Fruit fly (Drosophila melanogaster) whole organism, adult: ENCODE data around the gene CG2652.

Experiments used
- CG11617 ChIP-seq: fragments of 200-800 bp; sonication (Bioruptor generic); optimal IDR thresholded peaks from 2 replicates; lab custom pipeline; 2017; ENCODE audit warnings: mild to moderate bottlenecking, missing biosample characterization, missing genetic modification reagents, missing genetic modification characterization
- CG12768 ChIP-seq: fragments of 200-800 bp; sonication (Bioruptor generic); optimal IDR thresholded peaks from 2 replicates; lab custom pipeline; 2017; ENCODE audit warnings: missing biosample characterization, missing genetic modification characterization, mild to moderate bottlenecking, moderate library complexity, missing genetic modification reagents
- CG14711 ChIP-seq: fragments of 200-800 bp; sonication (Bioruptor generic); optimal IDR thresholded peaks from 2 replicates; lab custom pipeline; 2018; ENCODE audit warnings: missing biosample characterization, mild to moderate bottlenecking, missing genetic modification characterization, moderate library complexity
- CG1620 ChIP-seq: fragments of 200-800 bp; sonication (Bioruptor generic); optimal IDR thresholded peaks from 2 replicates; lab custom pipeline; 2016; ENCODE audit warnings: missing biosample characterization, missing genetic modification characterization
- CG33017 ChIP-seq: fragments of 200-800 bp; sonication (Bioruptor generic); optimal IDR thresholded peaks from 2 replicates; lab custom pipeline; 2018; ENCODE audit warnings: missing biosample characterization, mild to moderate bottlenecking, missing genetic modification characterization, moderate library complexity
- CG5204 ChIP-seq: fragments of 200-800 bp; sonication (Bioruptor generic); optimal IDR thresholded peaks from 2 replicates; lab custom pipeline; 2016; ENCODE audit warnings: missing biosample characterization, missing genetic modification characterization
- CG7045 ChIP-seq: fragments of 200-800 bp; sonication (Bioruptor generic); optimal IDR thresholded peaks from 2 replicates; lab custom pipeline; 2017; ENCODE audit warnings: missing biosample characterization, mild to moderate bottlenecking, missing genetic modification characterization
- CG7101 ChIP-seq: fragments of 200-800 bp; sonication (Bioruptor generic); optimal IDR thresholded peaks from 2 replicates; lab custom pipeline; 2018; ENCODE audit warnings: missing biosample characterization, mild to moderate bottlenecking, missing genetic modification characterization, moderate library complexity
- Clk ChIP-seq: fragments of 200-800 bp; sonication (Bioruptor generic); optimal IDR thresholded peaks from 2 replicates; lab custom pipeline; 2017; ENCODE audit warnings: missing biosample characterization, missing genetic modification characterization
- Crg-1 ChIP-seq: fragments of 200-800 bp; sonication (Bioruptor generic); optimal IDR thresholded peaks from 2 replicates; lab custom pipeline; 2016; ENCODE audit warnings: missing biosample characterization, missing genetic modification characterization
- Hr96 ChIP-seq: fragments of 200-800 bp; sonication (Bioruptor generic); optimal IDR thresholded peaks from 2 replicates; lab custom pipeline; 2016; ENCODE audit warnings: missing biosample characterization, missing genetic modification characterization
- Mnt ChIP-seq: fragments of 200-800 bp; sonication (Bioruptor generic); optimal IDR thresholded peaks from 2 replicates; lab custom pipeline; 2016; ENCODE audit warnings: missing biosample characterization, mild to moderate bottlenecking, missing genetic modification characterization
- bab1 ChIP-seq: fragments of 200-800 bp; sonication (Bioruptor generic); optimal IDR thresholded peaks from 3 replicates; lab custom pipeline; 2019; ENCODE audit warnings: missing biosample characterization, mild to moderate bottlenecking, missing genetic modification characterization, moderate library complexity
- cic ChIP-seq: fragments of 200-800 bp; sonication (Bioruptor generic); optimal IDR thresholded peaks from 2 replicates; lab custom pipeline; 2017; ENCODE audit warnings: missing biosample characterization, mild to moderate bottlenecking, missing genetic modification characterization, moderate library complexity
- cnc ChIP-seq, 2 experiments: fragments of >200 bp; optimal IDR thresholded peaks; 2 replicates each; lab custom pipeline; 2017
- kay ChIP-seq: fragments of 200-800 bp; sonication (Bioruptor generic); peaks from one replicate; lab custom pipeline; 2016; ENCODE audit warnings: missing biosample characterization, missing genetic modification characterization, borderline replicate concordance
- ovo ChIP-seq: fragments of 200-800 bp; sonication (Bioruptor generic); optimal IDR thresholded peaks from 2 replicates; lab custom pipeline; 2016; ENCODE audit warnings: missing biosample characterization, missing genetic modification characterization
- pad ChIP-seq: fragments of 200-800 bp; sonication (Bioruptor generic); optimal IDR thresholded peaks from 3 replicates; lab custom pipeline; 2017; ENCODE audit warnings: missing biosample characterization, missing genetic modification characterization, mild to moderate bottlenecking, moderate library complexity, missing genetic modification reagents
- tj ChIP-seq: fragments of 200-800 bp; sonication (Bioruptor generic); optimal IDR thresholded peaks from 3 replicates; lab custom pipeline; 2017; ENCODE audit warnings: missing biosample characterization, mild to moderate bottlenecking, missing genetic modification characterization, moderate library complexity
- toe ChIP-seq: fragments of 200-800 bp; sonication (Bioruptor generic); optimal IDR thresholded peaks from 2 replicates; lab custom pipeline; 2016; ENCODE audit warnings: missing biosample characterization, missing genetic modification characterization

The CG2652 gene

dm6 chrX:2698064-2698894 is 15.5 kb upstream of the CG2652 start, which contains the start of the genes Spg7 and Lint-O:
Gene Spg7, minus strand, starts transcription at chrX:2698211.
Gene Lint-O, plus strand, starts transcription at chrX:2698701.
- TF ChIP-seq tj (GFP tag; lab: Kevin White, UChicago) (peak; percentile 46), CG12768 (GFP tag; lab: Kevin White, UChicago) (no peak)

- no peak for TF ChIP-seq tj (GFP tag; lab: Kevin White, UChicago)
- no peak for TF ChIP-seq Mnt (GFP tag; lab: Kevin White, UChicago)
- TF ChIP-seq CG7045 (GFP tag; lab: Kevin White, UChicago): no peak
- no peak for TF ChIP-seq toe (GFP tag; lab: Kevin White, UChicago)
- TF ChIP-seq Clk (GFP tag; lab: Kevin White, UChicago): no peak
- no peak for TF ChIP-seq CG14711
- no peak for TF ChIP-seq CG5204 (GFP tag; lab: Kevin White, UChicago)
- TF ChIP-seq CG11617 (GFP tag; lab: Kevin White, UChicago): no peak
- no peak for TF ChIP-seq Hr96 (GFP tag; lab: Kevin White, UChicago)
- TF ChIP-seq ovo (GFP tag; lab: Kevin White, UChicago): no peak
- no peak for TF ChIP-seq cic (GFP tag; lab: Kevin White, UChicago)
- no peak for TF ChIP-seq CG33017 (tag; lab: Kevin White, UChicago)
- TF ChIP-seq cnc (optimal IDR thresholded peaks at IDR 0.05; lab: Kevin White, UChicago): no peak
- no peak for TF ChIP-seq CG1620 (GFP tag; lab: Kevin White, UChicago)
- no peak for TF ChIP-seq CG7101 (tag; lab: Kevin White, UChicago)
- no peak for TF ChIP-seq bab1 (GFP tag; lab: Kevin White, UChicago)
- no peak for TF ChIP-seq Crg-1
- TF ChIP-seq CG12768 (GFP tag; lab: Kevin White, UChicago): no peak
These were observed 11.1 kb upstream of the CG2652 start, which contains the start of gene dyw for dm6 chrX:2693786-2694185. Gene dyw, minus strand, starts transcription at chrX:2693886.

dm6 chrX:2690376-2690775 is 7.6 kb upstream of the CG2652 start:
- TF ChIP-seq kay (no peak), CG14711 (no peak), Crg-1 (no peak), CG12768 (GFP tag; lab: Kevin White, UChicago) (no peak), bab1 (GFP tag; lab: Kevin White, UChicago) (no peak), CG7101 (tag; lab: Kevin White, UChicago) (no peak), Clk (GFP tag; lab: Kevin White, UChicago) (no peak), cnc (optimal IDR thresholded peaks at IDR 0.05; lab: Kevin White, UChicago) (no peak), CG1620 (GFP tag; lab: Kevin White, UChicago) (no peak), ovo (GFP tag; lab: Kevin White, UChicago) (no peak), cic (GFP tag; lab: Kevin White, UChicago) (no peak), Hr96 (GFP tag; lab: Kevin White, UChicago) (no peak)

DNA sequence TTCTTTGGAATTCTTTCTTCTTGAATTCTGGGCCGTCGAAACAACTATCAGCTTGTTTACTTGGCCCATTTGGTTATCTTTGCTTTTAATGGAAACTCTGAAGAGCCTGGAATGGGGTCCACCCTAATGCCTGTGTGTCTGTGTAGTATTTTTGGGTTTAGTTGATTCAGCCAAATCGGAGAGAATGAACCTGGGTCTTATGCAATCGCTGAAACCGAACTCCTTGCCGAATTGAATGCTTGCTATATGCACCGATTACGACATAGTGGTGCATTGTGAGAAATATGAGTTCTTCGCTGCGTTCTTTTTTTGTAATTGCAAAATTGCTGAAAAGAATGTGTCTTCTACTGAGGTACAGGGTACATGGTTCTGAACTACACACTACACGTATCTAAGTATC is 4.2 kb upstream of the CG2652 start:
- no peak for TF ChIP-seq toe (GFP tag; lab: Kevin White, UChicago)
- TF ChIP-seq CG14711: no peak
- no peak for TF ChIP-seq bab1 (GFP tag; lab: Kevin White, UChicago)
- TF ChIP-seq CG5204 (GFP tag; lab: Kevin White, UChicago): no peak
- peak; percentile 96 for TF ChIP-seq tj (GFP tag; lab: Kevin White, UChicago)
- TF ChIP-seq ovo (GFP tag; lab: Kevin White, UChicago): no peak
- peak; percentile 29 for TF ChIP-seq CG7101 (tag; lab: Kevin White, UChicago)
- TF ChIP-seq kay: no peak
- TF ChIP-seq pad (GFP tag; lab: Kevin White, UChicago): no peak
- TF ChIP-seq Crg-1: no peak
- no peak for TF ChIP-seq Hr96 (GFP tag; lab: Kevin White, UChicago)
- TF ChIP-seq CG11617 (GFP tag; lab: Kevin White, UChicago): no peak
- no peak for TF ChIP-seq CG7045 (GFP tag; lab: Kevin White, UChicago)
- TF ChIP-seq Mnt (GFP tag; lab: Kevin White, UChicago): no peak
- TF ChIP-seq Clk (GFP tag; lab: Kevin White, UChicago): no peak

dm6 chrX:2685580-2685979 is 2.8 kb upstream of the CG2652 start, which contains the start of gene per:
Gene per, plus strand, starts transcription at chrX:2685580.
- TF ChIP-seq tj (GFP tag; lab: Kevin White, UChicago) (peak; percentile 30), cnc (optimal IDR thresholded peaks at IDR 0.05; lab: Kevin White, UChicago) (no peak), ovo (GFP tag; lab: Kevin White, UChicago) (peak; percentile 61), bab1 (GFP tag; lab: Kevin White, UChicago) (no peak), cic (GFP tag; lab: Kevin White, UChicago) (no peak), CG7101 (tag; lab: Kevin White, UChicago) (no peak), Mnt (GFP tag; lab: Kevin White, UChicago) (peak; percentile 58), Clk (GFP tag; lab: Kevin White, UChicago) (no peak), CG14711 (no peak)

DNA sequence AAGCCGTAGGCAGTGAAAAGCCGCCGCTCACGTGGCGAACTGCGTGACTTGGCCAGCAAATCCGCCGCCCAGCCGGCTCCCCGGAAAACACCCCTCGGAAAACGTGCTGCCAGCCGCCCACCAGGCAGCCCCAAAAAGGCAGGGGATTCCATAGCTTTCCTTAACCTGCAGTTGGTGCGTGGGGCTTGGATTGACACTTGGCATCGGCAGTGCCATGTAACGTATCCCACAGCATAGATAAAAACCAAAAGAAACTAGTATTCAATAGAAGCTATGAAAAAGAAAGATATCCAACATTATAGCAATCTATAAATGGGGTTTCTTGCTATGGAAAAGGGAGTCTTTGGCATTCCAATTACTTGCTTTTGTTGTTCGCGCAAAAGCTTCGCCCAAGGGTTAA is 2.3 kb upstream of the CG2652 start:
- peak; percentile 49 for TF ChIP-seq CG33017 (tag; lab: Kevin White, UChicago)
- TF ChIP-seq cnc (optimal IDR thresholded peaks at IDR 0.05; lab: Kevin White, UChicago): no peak
- peak; percentile 86 for TF ChIP-seq Hr96 (GFP tag; lab: Kevin White, UChicago)
- TF ChIP-seq kay: no peak
- peak; percentile 65 for TF ChIP-seq CG14711
- TF ChIP-seq CG12768 (GFP tag; lab: Kevin White, UChicago): peak; percentile 38
- TF ChIP-seq ovo (GFP tag; lab: Kevin White, UChicago): no peak
- TF ChIP-seq tj (GFP tag; lab: Kevin White, UChicago): peak; percentile 28
- TF ChIP-seq cic (GFP tag; lab: Kevin White, UChicago): no peak
- no peak for TF ChIP-seq Crg-1
- peak; percentile 32 for TF ChIP-seq toe (GFP tag; lab: Kevin White, UChicago)
- TF ChIP-seq bab1 (GFP tag; lab: Kevin White, UChicago): no peak
- TF ChIP-seq Mnt (GFP tag; lab: Kevin White, UChicago): no peak
- TF ChIP-seq CG5204 (GFP tag; lab: Kevin White, UChicago): peak; percentile 65
- peak; percentile 28 for TF ChIP-seq pad (GFP tag; lab: Kevin White, UChicago)
- TF ChIP-seq Clk (GFP tag; lab: Kevin White, UChicago): peak; percentile 92
- TF ChIP-seq CG1620 (GFP tag; lab: Kevin White, UChicago): peak; percentile 20
- TF ChIP-seq CG7045 (GFP tag; lab: Kevin White, UChicago): peak; percentile 50
- TF ChIP-seq CG7101 (tag; lab: Kevin White, UChicago): peak; percentile 81
- peak; percentile 79 for TF ChIP-seq CG11617 (GFP tag; lab: Kevin White, UChicago)
